Worm (Caenorhabditis elegans) whole organism, late embryonic: ENCODE results near the gene F15D4.5.

Experiments
- C08G9.2 ChIP-seq: sonication (generic microtip); optimal IDR thresholded peaks from 2 replicates; lab custom pipeline; 2016; ENCODE audit warnings: mild to moderate bottlenecking, missing genetic modification characterization, moderate library complexity, missing compliant biosample characterization
- C38D4.7 ChIP-seq: fragments of 200-800 bp; sonication (Bioruptor generic); optimal IDR thresholded peaks from 2 replicates; lab custom pipeline; 2018; ENCODE audit warnings: mild to moderate bottlenecking, missing genetic modification characterization, moderate library complexity, missing compliant biosample characterization
- F13H6.1 ChIP-seq: sonication (generic microtip); optimal IDR thresholded peaks from 2 replicates; lab custom pipeline; 2016; ENCODE audit warnings: missing genetic modification characterization, missing compliant biosample characterization
- K02D7.2 ChIP-seq: sonication (generic microtip); optimal IDR thresholded peaks from 2 replicates; lab custom pipeline; 2017; ENCODE audit warnings: mild to moderate bottlenecking, missing genetic modification characterization, missing compliant biosample characterization
- K09A11.1 ChIP-seq: sonication (generic microtip); optimal IDR thresholded peaks from 2 replicates; lab custom pipeline; 2017; ENCODE audit warnings: antibody characterized with exemption, mild to moderate bottlenecking, missing genetic modification characterization, missing compliant biosample characterization; ENCODE audit not compliant: insufficient read depth
- T23F11.4 ChIP-seq: fragments of 200-800 bp; sonication (Bioruptor generic); optimal IDR thresholded peaks from 2 replicates; lab custom pipeline; 2018; ENCODE audit warnings: mild to moderate bottlenecking, missing genetic modification characterization, missing compliant biosample characterization
- Y22D7AL.16 ChIP-seq: sonication (generic microtip); optimal IDR thresholded peaks from 2 replicates; lab custom pipeline; 2016; ENCODE audit warnings: missing genetic modification characterization, missing compliant biosample characterization
- ahr-1 ChIP-seq: sonication (generic microtip); optimal IDR thresholded peaks from 2 replicates; lab custom pipeline; 2016; ENCODE audit warnings: missing genetic modification characterization, missing compliant biosample characterization
- ceh-14 ChIP-seq: sonication (generic microtip); optimal IDR thresholded peaks from 2 replicates; lab custom pipeline; 2016; ENCODE audit warnings: missing genotype, missing genetic modification characterization, missing compliant biosample characterization
- ceh-18 ChIP-seq: sonication (generic microtip); optimal IDR thresholded peaks from 2 replicates; lab custom pipeline; 2016; ENCODE audit warnings: missing genetic modification characterization, missing compliant biosample characterization
- ceh-19 ChIP-seq: fragments of 200-800 bp; sonication (Bioruptor generic); optimal IDR thresholded peaks from 2 replicates; lab custom pipeline; 2018; ENCODE audit warnings: mild to moderate bottlenecking, missing genetic modification characterization, missing compliant biosample characterization
- ceh-2 ChIP-seq: sonication (generic microtip); optimal IDR thresholded peaks from 2 replicates; lab custom pipeline; 2016; ENCODE audit warnings: missing genotype, missing genetic modification characterization, missing compliant biosample characterization
- ceh-22 ChIP-seq: sonication (generic microtip); optimal IDR thresholded peaks from 2 replicates; lab custom pipeline; 2017; ENCODE audit warnings: missing biosample characterization, missing genetic modification characterization
- ceh-24 ChIP-seq: sonication (generic microtip); optimal IDR thresholded peaks from 2 replicates; lab custom pipeline; 2016; ENCODE audit warnings: mild to moderate bottlenecking, missing genetic modification characterization, missing compliant biosample characterization
- ceh-30 ChIP-seq: fragments of 150-350 bp; optimal IDR thresholded peaks from 2 replicates; lab custom pipeline; 2014; ENCODE audit warnings: missing biosample characterization, missing genetic modification characterization
- ceh-34 ChIP-seq: sonication (generic microtip); optimal IDR thresholded peaks from 2 replicates; lab custom pipeline; 2016; ENCODE audit warnings: mild to moderate bottlenecking, missing genetic modification characterization, missing compliant biosample characterization
- ceh-48 ChIP-seq: sonication (generic microtip); optimal IDR thresholded peaks from 2 replicates; lab custom pipeline; 2016; ENCODE audit warnings: missing genetic modification characterization, inconsistent platforms, missing compliant biosample characterization
- ceh-6 ChIP-seq: fragments of 200-800 bp; sonication (Bioruptor generic); optimal IDR thresholded peaks from 2 replicates; lab custom pipeline; 2018; ENCODE audit warnings: mild to moderate bottlenecking, missing genetic modification characterization, missing compliant biosample characterization
- ceh-9 ChIP-seq: sonication (generic microtip); optimal IDR thresholded peaks from 2 replicates; lab custom pipeline; 2016; ENCODE audit warnings: mild to moderate bottlenecking, missing genetic modification characterization, inconsistent platforms, missing compliant biosample characterization
- che-1 ChIP-seq: sonication (generic microtip); optimal IDR thresholded peaks from 2 replicates; lab custom pipeline; 2016; ENCODE audit warnings: mild to moderate bottlenecking, missing genetic modification characterization, missing compliant biosample characterization
- dmd-4 ChIP-seq: sonication (generic microtip); optimal IDR thresholded peaks from 2 replicates; lab custom pipeline; 2016; ENCODE audit warnings: borderline replicate concordance, missing genetic modification characterization, missing compliant biosample characterization
- elt-2 ChIP-seq: sonication (generic microtip); optimal IDR thresholded peaks from 2 replicates; lab custom pipeline; 2016; ENCODE audit warnings: missing genetic modification reagents, missing genetic modification characterization, missing compliant biosample characterization
- eyg-1 ChIP-seq: sonication (generic microtip); optimal IDR thresholded peaks from 2 replicates; lab custom pipeline; 2016; ENCODE audit warnings: missing genotype, missing genetic modification characterization, missing compliant biosample characterization
- fax-1 ChIP-seq: sonication (generic microtip); optimal IDR thresholded peaks from 2 replicates; lab custom pipeline; 2016; ENCODE audit warnings: missing genotype, missing genetic modification characterization, missing compliant biosample characterization
- gmeb-2 ChIP-seq: sonication (generic microtip); optimal IDR thresholded peaks from 2 replicates; lab custom pipeline; 2016; ENCODE audit warnings: missing genetic modification characterization, inconsistent platforms, missing compliant biosample characterization
- hlh-30 ChIP-seq: sonication (generic microtip); optimal IDR thresholded peaks from 2 replicates; lab custom pipeline; 2017; ENCODE audit warnings: antibody characterized with exemption, missing genetic modification characterization, missing compliant biosample characterization; ENCODE audit not compliant: insufficient read depth
- hlh-6 ChIP-seq: sonication (generic microtip); optimal IDR thresholded peaks from 2 replicates; lab custom pipeline; 2016; ENCODE audit warnings: missing genotype, missing genetic modification characterization, missing compliant biosample characterization
- lim-6 ChIP-seq: sonication (generic microtip); optimal IDR thresholded peaks from 2 replicates; lab custom pipeline; 2016; ENCODE audit warnings: missing genetic modification characterization, missing compliant biosample characterization
- nfya-1 ChIP-seq: sonication (generic microtip); optimal IDR thresholded peaks from 2 replicates; lab custom pipeline; 2017; ENCODE audit warnings: missing genetic modification characterization, mild to moderate bottlenecking, missing compliant biosample characterization, antibody characterized with exemption, moderate library complexity
- nhr-232 ChIP-seq: sonication (generic microtip); optimal IDR thresholded peaks from 2 replicates; lab custom pipeline; 2016; ENCODE audit warnings: missing genetic modification characterization, missing compliant biosample characterization
- npax-4 ChIP-seq: sonication (generic microtip); optimal IDR thresholded peaks from 2 replicates; lab custom pipeline; 2016; ENCODE audit warnings: missing genetic modification characterization, missing compliant biosample characterization
- odd-2 ChIP-seq: sonication (generic microtip); optimal IDR thresholded peaks from 2 replicates; lab custom pipeline; 2017; ENCODE audit warnings: antibody characterized with exemption, mild to moderate bottlenecking, missing genetic modification characterization, missing compliant biosample characterization
- pax-1 ChIP-seq: fragments of 150-350 bp; optimal IDR thresholded peaks from 2 replicates; lab custom pipeline; 2014; ENCODE audit warnings: missing biosample characterization, missing genetic modification characterization
- pha-2 ChIP-seq: sonication (generic microtip); optimal IDR thresholded peaks from 2 replicates; lab custom pipeline; 2017; ENCODE audit warnings: mild to moderate bottlenecking, missing genetic modification characterization, missing compliant biosample characterization
- pqm-1 ChIP-seq: sonication (generic microtip); optimal IDR thresholded peaks from 2 replicates; lab custom pipeline; 2016; ENCODE audit warnings: missing genetic modification characterization, missing compliant biosample characterization
- pros-1 ChIP-seq: fragments of 150-350 bp; optimal IDR thresholded peaks from 2 replicates; lab custom pipeline; 2014; ENCODE audit warnings: missing biosample characterization, missing genetic modification reagents, missing genetic modification characterization
- ref-2 ChIP-seq: sonication (generic microtip); optimal IDR thresholded peaks from 2 replicates; lab custom pipeline; 2016; ENCODE audit warnings: missing genetic modification characterization, missing compliant biosample characterization
- sox-2 ChIP-seq: fragments of 200-800 bp; sonication (Bioruptor generic); IDR thresholded peaks from 2 replicates; pipeline ENCODE4 v1.3.6; 2022; ENCODE audit warnings: missing genetic modification reagents, missing genetic modification characterization, missing compliant biosample characterization
- sox-4 ChIP-seq: sonication (generic microtip); optimal IDR thresholded peaks from 2 replicates; lab custom pipeline; 2017; ENCODE audit warnings: mild to moderate bottlenecking, missing genetic modification characterization, inconsistent platforms, missing compliant biosample characterization
- syd-9 ChIP-seq: sonication (generic microtip); optimal IDR thresholded peaks from 2 replicates; lab custom pipeline; 2016; ENCODE audit warnings: mild to moderate bottlenecking, missing genetic modification characterization, moderate library complexity, missing compliant biosample characterization
- tbx-2 ChIP-seq: sonication (generic microtip); optimal IDR thresholded peaks from 2 replicates; lab custom pipeline; 2016; ENCODE audit warnings: missing genetic modification characterization, missing compliant biosample characterization
- tbx-7 ChIP-seq: sonication (generic microtip); optimal IDR thresholded peaks from 2 replicates; lab custom pipeline; 2016; ENCODE audit warnings: missing genotype, missing genetic modification characterization, missing compliant biosample characterization
- ttx-3 ChIP-seq: sonication (generic microtip); optimal IDR thresholded peaks from 2 replicates; lab custom pipeline; 2016; ENCODE audit warnings: missing genetic modification reagents, missing genetic modification characterization, missing compliant biosample characterization
- unc-3 ChIP-seq, 2 experiments: fragments of 200-800 bp in 1 of 2; sonication (Bioruptor generic) in 1 of 2; sonication (generic microtip) in 1 of 2; conservative IDR thresholded peaks in 1 of 2; optimal IDR thresholded peaks in 1 of 2; 2 replicates each; pipeline versions ENCODE4 v1.3.6 to Lab custom; 2016 to 2022; ENCODE audit warnings: missing compliant biosample characterization in 2 of 2, missing genetic modification characterization in 2 of 2, missing genetic modification reagents in 1 of 2
- unc-42 ChIP-seq: sonication (generic microtip); optimal IDR thresholded peaks from 2 replicates; lab custom pipeline; 2016; ENCODE audit warnings: missing genotype, missing genetic modification characterization, missing compliant biosample characterization
- zip-5 ChIP-seq: sonication (generic microtip); optimal IDR thresholded peaks from 2 replicates; lab custom pipeline; 2016; ENCODE audit warnings: missing genetic modification characterization, missing compliant biosample characterization
- ztf-16 ChIP-seq: sonication (generic microtip); optimal IDR thresholded peaks from 2 replicates; lab custom pipeline; 2017; ENCODE audit warnings: missing genetic modification characterization, missing compliant biosample characterization

F15D4.5 gene

DNA sequence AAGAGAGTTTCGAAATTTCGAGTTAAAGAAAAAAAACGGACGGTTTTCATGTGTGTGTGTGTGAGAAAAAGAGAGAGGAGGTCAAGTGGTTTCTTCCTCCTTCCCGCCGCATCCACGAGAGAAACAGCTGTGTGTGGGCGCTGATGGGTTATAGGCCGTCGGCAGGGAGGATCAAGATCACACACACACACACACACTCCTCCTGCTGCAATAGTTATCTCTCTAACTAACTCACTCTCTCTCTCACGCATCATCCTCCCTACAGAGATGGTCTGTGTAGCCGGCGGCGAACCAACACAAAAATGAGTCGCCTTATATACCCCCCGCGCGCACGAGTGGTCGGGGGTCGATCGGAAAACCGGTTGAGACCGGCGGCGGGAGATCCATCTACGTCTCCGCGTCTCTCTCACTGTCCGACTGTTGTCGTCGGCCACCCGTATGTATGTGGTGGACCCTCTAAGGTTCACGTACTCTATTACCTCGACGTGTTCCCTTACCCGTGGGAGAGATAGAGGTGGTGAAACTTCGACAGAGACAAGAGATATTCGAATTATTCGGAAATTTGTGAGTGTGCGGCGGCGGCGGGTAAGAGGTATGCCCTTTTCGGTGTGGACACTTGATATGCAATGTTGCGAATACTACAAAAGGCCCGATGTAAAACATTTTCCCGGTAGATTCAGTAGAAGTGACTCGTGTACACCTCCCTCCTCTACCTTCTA, 46.4 kb downstream of the F15D4.5 start (continued):
- TF ChIP-seq ceh-22 (tag; lab: Kevin White, UChicago) (peak; percentile 83), ttx-3 (tag; lab: Kevin White, UChicago) (no peak), ahr-1 (tag; lab: Kevin White, UChicago) (no peak), pqm-1 (no peak), sox-2 (GFP tag; lab: Robert Waterston, UW) (no peak), Y22D7AL.16 (no peak), ceh-18 (tag; lab: Kevin White, UChicago) (peak; percentile 71), ref-2 (tag; lab: Kevin White, UChicago) (peak; percentile 84), lim-6 (no peak), C38D4.7 (GFP tag; lab: Kevin White, UChicago) (no peak), tbx-7 (tag; lab: Kevin White, UChicago) (no peak), elt-2 (no peak), ceh-30 (tag; lab: Kevin White, UChicago) (no peak), che-1 (no peak), pax-1 (tag; lab: Kevin White, UChicago) (no peak), ceh-19 (GFP tag; lab: Kevin White, UChicago) (no peak), F13H6.1 (tag; lab: Kevin White, UChicago) (peak; percentile 69), gmeb-2 (no peak), ztf-16 (tag; lab: Kevin White, UChicago) (peak; percentile 36), nfya-1 (tag; lab: Kevin White, UChicago) (peak; percentile 44), K02D7.2 (tag; lab: Kevin White, UChicago) (no peak), ceh-24 (no peak), ceh-2 (peak; percentile 26), npax-4 (no peak), nhr-232 (tag; lab: Kevin White, UChicago) (no peak), hlh-30 (peak; percentile 70), tbx-2 (tag; lab: Kevin White, UChicago) (peak; percentile 81), syd-9 (no peak), zip-5 (tag; lab: Kevin White, UChicago) (peak; percentile 15), unc-42 (tag; lab: Kevin White, UChicago) (no peak), pros-1 (peak; percentile 47), T23F11.4 (GFP tag; lab: Kevin White, UChicago) (peak; percentile 15), fax-1 (tag; lab: Kevin White, UChicago) (no peak), unc-3 (GFP tag; conservative IDR thresholded peaks at IDR 0.05; lab: Robert Waterston, UW) (no peak), unc-3 (tag; optimal IDR thresholded peaks at IDR 0.05; lab: Kevin White, UChicago) (no peak), eyg-1 (tag; lab: Kevin White, UChicago) (no peak), hlh-6 (tag; lab: Kevin White, UChicago) (no peak), dmd-4 (no peak), pha-2 (tag; lab: Kevin White, UChicago) (peak; percentile 43), ceh-48 (tag; lab: Kevin White, UChicago) (no peak), ceh-6 (GFP tag; lab: Kevin White, UChicago) (no peak), K09A11.1 (tag; lab: Kevin White, UChicago) (peak; percentile 58), sox-4 (no peak), ceh-14 (tag; lab: Kevin White, UChicago) (peak; percentile 0), C08G9.2 (tag; lab: Kevin White, UChicago) (no peak), ceh-9 (no peak), ceh-34 (peak; percentile 63), odd-2 (tag; lab: Kevin White, UChicago) (no peak)
- TF ChIP-seq, all 69 proteins: peak for 22
